Worm (Caenorhabditis elegans) whole organism, L3 larva: ENCODE measurements around the gene F38B7.10.

Experiments
- fos-1 ChIP-seq: fragments of 150-350 bp; optimal IDR thresholded peaks from 2 replicates; lab custom pipeline; 2014; ENCODE audit warnings: missing biosample characterization, missing genetic modification characterization
- nhr-11 ChIP-seq: fragments of 150-350 bp; optimal IDR thresholded peaks from 2 replicates; lab custom pipeline; 2014; ENCODE audit warnings: missing biosample characterization, missing genetic modification characterization

DNA sequence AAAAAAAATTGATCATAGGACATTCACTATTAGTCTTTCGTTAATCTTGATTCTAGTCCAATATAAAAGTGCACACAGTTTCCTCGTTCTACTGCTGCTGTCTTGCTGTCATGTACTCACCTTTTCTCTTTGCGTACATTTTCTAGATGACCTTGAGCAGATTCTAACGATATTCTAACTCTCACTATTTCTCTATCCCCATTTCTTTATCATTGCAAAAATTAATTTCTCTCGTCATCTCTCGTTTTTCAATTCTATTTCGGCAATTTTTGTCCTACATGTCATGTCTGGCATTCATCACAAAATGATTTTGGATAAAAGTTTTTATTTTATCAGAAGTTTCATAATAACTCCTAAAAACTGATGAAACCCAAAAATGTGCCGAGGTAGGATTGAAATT, 36.6 kb upstream of the F38B7.10 start, which contains the start of gene ttll-5:
- TF ChIP-seq fos-1: no peak
- no peak for TF ChIP-seq nhr-11 (tag; lab: Kevin White, UChicago)
